Fruit fly (Drosophila melanogaster) whole organism, embryonic: ENCODE data around the gene CG15927.
A peak's percentile ranks its signal among the peaks of the same experiment; 100 is the strongest.

Experiments used
- Adf1 ChIP-seq: fragments of 200-800 bp; sonication (Bioruptor generic); IDR thresholded peaks from 2 replicates; pipeline ENCODE4 v1.3.6; 2022; ENCODE audit warnings: missing biosample characterization, missing genetic modification characterization
- BtbVII ChIP-seq: fragments of 200-800 bp; sonication (Bioruptor generic); optimal IDR thresholded peaks from 3 replicates; lab custom pipeline; 2017; ENCODE audit warnings: missing biosample characterization, mild to moderate bottlenecking, missing genetic modification characterization
- CG10366 ChIP-seq: fragments of 200-800 bp; sonication (Bioruptor generic); IDR thresholded peaks from 2 replicates; pipeline ENCODE4 v1.3.6; 2022; ENCODE audit warnings: missing biosample characterization, missing genetic modification characterization
- CG11560 ChIP-seq: fragments of 200-800 bp; sonication (Bioruptor generic); IDR thresholded peaks from 3 replicates; pipeline ENCODE4 v1.3.6; 2022; ENCODE audit warnings: missing biosample characterization, missing genetic modification characterization
- CG13296 ChIP-seq: fragments of 200-800 bp; sonication (Bioruptor generic); optimal IDR thresholded peaks from 3 replicates; lab custom pipeline; 2018; ENCODE audit warnings: missing biosample characterization, mild to moderate bottlenecking, missing genetic modification characterization
- CG14014 ChIP-seq: fragments of 200-800 bp; sonication (Bioruptor generic); IDR thresholded peaks from 2 replicates; pipeline ENCODE4 v1.3.6; 2022; ENCODE audit warnings: missing biosample characterization, missing genetic modification characterization
- CG15073 ChIP-seq: fragments of 200-800 bp; sonication (Bioruptor generic); optimal IDR thresholded peaks from 2 replicates; lab custom pipeline; 2016; ENCODE audit warnings: missing biosample characterization, missing genetic modification characterization
- CG17361 ChIP-seq: fragments of 200-800 bp; sonication (Bioruptor generic); IDR thresholded peaks from 3 replicates; pipeline ENCODE4 v1.3.6; 2022; ENCODE audit warnings: missing biosample characterization, missing genetic modification characterization
- CG2875 ChIP-seq: fragments of 200-800 bp; sonication (Bioruptor generic); optimal IDR thresholded peaks from 2 replicates; lab custom pipeline; 2017; ENCODE audit warnings: missing biosample characterization, mild to moderate bottlenecking, missing genetic modification characterization, missing genetic modification reagents
- CG2889 ChIP-seq: fragments of 200-800 bp; sonication (Bioruptor generic); IDR thresholded peaks from 3 replicates; pipeline ENCODE4 v1.3.6; 2022; ENCODE audit warnings: missing biosample characterization, missing genetic modification characterization
- CG3163 ChIP-seq: fragments of 200-800 bp; sonication (Bioruptor generic); optimal IDR thresholded peaks from 3 replicates; lab custom pipeline; 2016; ENCODE audit warnings: missing biosample characterization, missing genetic modification characterization
- CG32767 ChIP-seq: fragments of 200-800 bp; sonication (Bioruptor generic); IDR thresholded peaks from 2 replicates; pipeline ENCODE4 v1.3.6; 2022; ENCODE audit warnings: missing biosample characterization, missing genetic modification characterization
- CG34224 ChIP-seq: fragments of 200-800 bp; sonication (Bioruptor generic); IDR thresholded peaks from 3 replicates; pipeline ENCODE4 v1.3.6; 2022; ENCODE audit warnings: missing biosample characterization, missing genetic modification characterization; ENCODE audit not compliant: partially characterized antibody
- CG4404 ChIP-seq: fragments of 200-800 bp; sonication (Bioruptor generic); IDR thresholded peaks from 2 replicates; pipeline ENCODE4 v1.3.6; 2022; ENCODE audit warnings: missing biosample characterization, missing genetic modification characterization
- CG5180 ChIP-seq: fragments of 200-800 bp; sonication (Bioruptor generic); optimal IDR thresholded peaks from 3 replicates; lab custom pipeline; 2017; ENCODE audit warnings: missing biosample characterization, missing genetic modification characterization, mild to moderate bottlenecking, moderate library complexity, missing genetic modification reagents
- CG6254 ChIP-seq: fragments of 200-800 bp; sonication (Bioruptor generic); optimal IDR thresholded peaks from 3 replicates; lab custom pipeline; 2017; ENCODE audit warnings: mild to moderate bottlenecking, missing biosample characterization, missing genetic modification reagents, missing genetic modification characterization
- CG7786 ChIP-seq: fragments of 200-800 bp; sonication (Bioruptor generic); optimal IDR thresholded peaks from 2 replicates; lab custom pipeline; 2016; ENCODE audit warnings: missing biosample characterization, missing genetic modification characterization
- CG7963 ChIP-seq: fragments of 200-800 bp; sonication (Bioruptor generic); IDR thresholded peaks from 3 replicates; pipeline ENCODE4 v1.3.6; 2022; ENCODE audit warnings: missing biosample characterization, missing genetic modification characterization; ENCODE audit not compliant: partially characterized antibody
- CG9727 ChIP-seq: fragments of 200-800 bp; sonication (Bioruptor generic); optimal IDR thresholded peaks from 3 replicates; lab custom pipeline; 2017; ENCODE audit warnings: missing biosample characterization, mild to moderate bottlenecking, missing genetic modification characterization
- CHES-1-like ChIP-seq: fragments of 200-800 bp; sonication (Bioruptor generic); optimal IDR thresholded peaks from 2 replicates; lab custom pipeline; 2016; ENCODE audit warnings: missing biosample characterization, missing genetic modification characterization
- CoRest ChIP-seq: fragments of 200-800 bp; sonication (Bioruptor generic); optimal IDR thresholded peaks from 3 replicates; lab custom pipeline; 2018; ENCODE audit warnings: missing biosample characterization, mild to moderate bottlenecking, missing genetic modification characterization, moderate library complexity
- Deaf1 ChIP-seq: fragments of 200-800 bp; optimal IDR thresholded peaks from 3 replicates; lab custom pipeline; 2019; ENCODE audit warnings: missing biosample characterization, mild to moderate bottlenecking, missing genetic modification characterization, moderate library complexity
- Dref ChIP-seq: fragments of 200-800 bp; sonication (Bioruptor generic); IDR thresholded peaks from 2 replicates; pipeline ENCODE4 v1.3.6; 2022; ENCODE audit warnings: missing biosample characterization, missing genetic modification characterization
- Fer3 ChIP-seq: fragments of 200-800 bp; sonication (Bioruptor generic); optimal IDR thresholded peaks from 2 replicates; lab custom pipeline; 2018; ENCODE audit warnings: missing biosample characterization, mild to moderate bottlenecking, missing genetic modification characterization, moderate library complexity
- Gsc ChIP-seq: fragments of 200-800 bp; sonication (Bioruptor generic); IDR thresholded peaks from 2 replicates; pipeline ENCODE4 v1.3.6; 2022; ENCODE audit warnings: missing biosample characterization, missing genetic modification characterization
- Hand ChIP-seq: fragments of 200-800 bp; sonication (Bioruptor generic); optimal IDR thresholded peaks from 2 replicates; lab custom pipeline; 2017; ENCODE audit warnings: mild to moderate bottlenecking, missing biosample characterization, missing genetic modification reagents, missing genetic modification characterization
- Hmr ChIP-seq: fragments of 200-800 bp; sonication (Bioruptor generic); optimal IDR thresholded peaks from 3 replicates; lab custom pipeline; 2017; ENCODE audit warnings: mild to moderate bottlenecking, missing biosample characterization, missing genetic modification reagents, missing genetic modification characterization
- Hmx ChIP-seq: fragments of 200-800 bp; sonication (Bioruptor generic); optimal IDR thresholded peaks from 2 replicates; lab custom pipeline; 2016; ENCODE audit warnings: missing biosample characterization, missing genetic modification characterization
- Mad ChIP-seq: fragments of 200-800 bp; sonication (Bioruptor generic); optimal IDR thresholded peaks from 2 replicates; lab custom pipeline; 2016; ENCODE audit warnings: missing biosample characterization, missing genetic modification characterization
- NC2α ChIP-seq: fragments of 200-800 bp; sonication (Bioruptor generic); optimal IDR thresholded peaks from 2 replicates; lab custom pipeline; 2016; ENCODE audit warnings: missing biosample characterization, missing genetic modification characterization
- Nf-YA ChIP-seq: fragments of 200-800 bp; sonication (Bioruptor generic); IDR thresholded peaks from 2 replicates; pipeline ENCODE4 v1.3.6; 2022; ENCODE audit warnings: missing biosample characterization, missing genetic modification characterization
- Oaz ChIP-seq: fragments of 200-800 bp; sonication (Bioruptor generic); IDR thresholded peaks from 2 replicates; pipeline ENCODE4 v1.3.6; 2022; ENCODE audit warnings: missing biosample characterization, missing genetic modification characterization
- Rfx ChIP-seq: fragments of 200-800 bp; sonication (Bioruptor generic); IDR thresholded peaks from 2 replicates; pipeline ENCODE4 v1.3.6; 2022; ENCODE audit warnings: missing biosample characterization, missing genetic modification characterization
- YL-1 ChIP-seq: fragments of 200-800 bp; sonication (Bioruptor generic); optimal IDR thresholded peaks from 3 replicates; lab custom pipeline; 2017; ENCODE audit warnings: missing biosample characterization, mild to moderate bottlenecking, missing genetic modification characterization
- disco-r ChIP-seq: fragments of 200-800 bp; sonication (Bioruptor generic); optimal IDR thresholded peaks from 2 replicates; lab custom pipeline; 2016; ENCODE audit warnings: missing biosample characterization, missing genetic modification characterization
- exex ChIP-seq: fragments of 200-800 bp; sonication (Bioruptor generic); optimal IDR thresholded peaks from 4 replicates; lab custom pipeline; 2018; ENCODE audit warnings: missing biosample characterization, mild to moderate bottlenecking, missing genetic modification characterization, moderate library complexity
- gfzf ChIP-seq: fragments of 200-800 bp; sonication (Bioruptor generic); optimal IDR thresholded peaks from 2 replicates; lab custom pipeline; 2016; ENCODE audit warnings: missing biosample characterization, mild to moderate bottlenecking, missing genetic modification characterization, moderate library complexity
- gro ChIP-seq: fragments of 200-800 bp; sonication (Bioruptor generic); optimal IDR thresholded peaks from 2 replicates; lab custom pipeline; 2016; ENCODE audit warnings: missing biosample characterization, missing genetic modification characterization
- h ChIP-seq: fragments of >200 bp; optimal IDR thresholded peaks from 2 replicates; lab custom pipeline; 2017
- knrl ChIP-seq: fragments of 200-800 bp; sonication (Bioruptor generic); IDR thresholded peaks from 3 replicates; pipeline ENCODE4 v1.3.6; 2022; ENCODE audit warnings: missing biosample characterization, missing genetic modification characterization; ENCODE audit not compliant: partially characterized antibody
- lmd ChIP-seq: fragments of 200-800 bp; sonication (Bioruptor generic); IDR thresholded peaks from 2 replicates; pipeline ENCODE4 v1.3.6; 2022; ENCODE audit warnings: missing biosample characterization, missing genetic modification characterization
- otp ChIP-seq: fragments of 200-800 bp; sonication (Bioruptor generic); IDR thresholded peaks from 3 replicates; pipeline ENCODE4, ENCODE4 v1.3.6; 2022; ENCODE audit warnings: missing biosample characterization, missing genetic modification characterization
- pho ChIP-seq: fragments of 200-800 bp; sonication (Bioruptor generic); optimal IDR thresholded peaks from 2 replicates; lab custom pipeline; 2016; ENCODE audit warnings: missing biosample characterization, missing genetic modification characterization
- pnt ChIP-seq: fragments of 200-800 bp; sonication (Bioruptor generic); optimal IDR thresholded peaks from 3 replicates; lab custom pipeline; 2016; ENCODE audit warnings: missing biosample characterization, missing genetic modification characterization
- scrt ChIP-seq: fragments of 200-800 bp; sonication (Bioruptor generic); optimal IDR thresholded peaks from 2 replicates; lab custom pipeline; 2018; ENCODE audit warnings: missing biosample characterization, mild to moderate bottlenecking, missing genetic modification characterization, moderate library complexity
- sens ChIP-seq: fragments of 200-800 bp; sonication (Bioruptor generic); peaks from one replicate; lab custom pipeline; 2016; ENCODE audit warnings: missing biosample characterization, missing genetic modification characterization
- slbo ChIP-seq: fragments of 200-800 bp; sonication (Bioruptor generic); IDR thresholded peaks from 2 replicates; pipeline ENCODE4 v1.3.6; 2022; ENCODE audit warnings: missing biosample characterization, missing genetic modification characterization
- slou ChIP-seq: fragments of 200-800 bp; sonication (Bioruptor generic); optimal IDR thresholded peaks from 3 replicates; lab custom pipeline; 2016; ENCODE audit warnings: missing biosample characterization, missing genetic modification characterization
- stwl ChIP-seq: fragments of 200-800 bp; sonication (Bioruptor generic); optimal IDR thresholded peaks from 3 replicates; lab custom pipeline; 2018; ENCODE audit warnings: missing biosample characterization, mild to moderate bottlenecking, missing genetic modification characterization, moderate library complexity
- trh ChIP-seq: fragments of 200-800 bp; sonication (Bioruptor generic); optimal IDR thresholded peaks from 2 replicates; lab custom pipeline; 2016; ENCODE audit warnings: missing biosample characterization, missing genetic modification characterization
- yki ChIP-seq: fragments of >200 bp; optimal IDR thresholded peaks from 3 replicates; lab custom pipeline; 2018
- zen ChIP-seq: fragments of 200-800 bp; sonication (Bioruptor generic); optimal IDR thresholded peaks from 3 replicates; lab custom pipeline; 2018; ENCODE audit warnings: missing biosample characterization, mild to moderate bottlenecking, missing genetic modification characterization, moderate library complexity

CG15927 gene

dm6 chrX:12472244-12472736 is 17.8 kb downstream of the CG15927 start (continued):
- TF ChIP-seq pnt (GFP tag; lab: Kevin White, UChicago) (peak; percentile 63), Adf1 (peak; percentile 75), stwl (peak; percentile 4), CG4404 (GFP tag; lab: Robert Waterston, UW) (peak; percentile 85), CG11560 (peak; percentile 84), pho (GFP tag; lab: Kevin White, UChicago) (peak; percentile 56), Fer3 (tag; lab: Kevin White, UChicago) (peak; percentile 96), yki (lab: Kevin White, UChicago) (no peak), CG14014 (GFP tag; lab: Robert Waterston, UW) (peak; percentile 97), Hmx (GFP tag; lab: Kevin White, UChicago) (peak; percentile 76), gfzf (no peak), CG6254 (GFP tag; lab: Kevin White, UChicago) (peak; percentile 75), CG32767 (peak; percentile 95), Gsc (GFP tag; lab: Robert Waterston, UW) (no peak; the same call in 1 of the 2 replicates), zen (tag; lab: Kevin White, UChicago) (peak; percentile 90), CG15073 (peak; percentile 48), knrl (GFP tag; lab: Robert Waterston, UW) (no peak), Mad (GFP tag; lab: Kevin White, UChicago) (peak; percentile 81), CHES-1-like (no peak), gro (GFP tag; lab: Kevin White, UChicago) (peak; percentile 27), CG7963 (GFP tag; lab: Robert Waterston, UW) (no peak), slbo (peak; percentile 97), trh (peak; percentile 77), Hmr (GFP tag; lab: Kevin White, UChicago) (peak; percentile 96), CG2875 (GFP tag; lab: Kevin White, UChicago) (peak; percentile 84), lmd (GFP tag; lab: Robert Waterston, UW) (peak; percentile 96), exex (tag; lab: Kevin White, UChicago) (peak; percentile 86), scrt (peak; percentile 93), CG3163 (GFP tag; lab: Kevin White, UChicago) (no peak), CG10366 (GFP tag; lab: Robert Waterston, UW) (peak; percentile 95), CG34224 (no peak), Rfx (peak; percentile 98), slou (peak; percentile 92), BtbVII (GFP tag; lab: Kevin White, UChicago) (peak; percentile 94), CoRest (tag; lab: Kevin White, UChicago) (peak; percentile 97), disco-r (GFP tag; lab: Kevin White, UChicago) (peak; percentile 37), otp (GFP tag; lab: Robert Waterston, UW) (peak; percentile 83), YL-1 (GFP tag; lab: Kevin White, UChicago) (peak; percentile 38), Nf-YA (GFP tag; lab: Robert Waterston, UW) (peak; percentile 88), Deaf1 (tag; lab: Kevin White, UChicago) (peak; percentile 79), h (lab: Kevin White, UChicago) (no peak), Oaz (GFP tag; lab: Robert Waterston, UW) (peak; percentile 95), CG13296 (GFP tag; lab: Kevin White, UChicago) (peak; percentile 95), CG5180 (GFP tag; lab: Kevin White, UChicago) (peak; percentile 85), CG17361 (GFP tag; lab: Robert Waterston, UW) (peak; percentile 95), sens (peak; percentile 92), CG2889 (GFP tag; lab: Robert Waterston, UW) (peak; percentile 93), CG7786 (GFP tag; lab: Kevin White, UChicago) (peak; percentile 19), NC2α (GFP tag; lab: Kevin White, UChicago) (peak; percentile 30), Hand (GFP tag; lab: Kevin White, UChicago) (peak; percentile 92), CG9727 (GFP tag; lab: Kevin White, UChicago) (peak; percentile 95), Dref (GFP tag; lab: Robert Waterston, UW) (no peak)
